Worm (Caenorhabditis elegans): ENCODE results near the gene R01H2.8.

Gene R01H2.8

ce11 chrIII:7103940-7104440, 35.1 kb downstream of the R01H2.8 start, which contains the start of gene cpg-2:
Gene cpg-2 (minus strand): TSS chrIII:7103990.
- TF ChIP-seq F16B12.6 (tag; optimal IDR thresholded peaks at IDR 0.05), result no peak
- no peak for TF ChIP-seq irx-1 (tag; optimal IDR thresholded peaks at IDR 0.05)
- no peak for TF ChIP-seq snpc-4 (tag; optimal IDR thresholded peaks at IDR 0.05)

ce11 chrIII:7106854-7107253, 38.0 kb downstream of the R01H2.8 start:
- TF ChIP-seq nhr-12 (tag; optimal IDR thresholded peaks at IDR 0.05) (no peak), nhr-237 (tag; optimal IDR thresholded peaks at IDR 0.05) (no peak), elt-2 (tag; optimal IDR thresholded peaks at IDR 0.05) (peak; percentile 48)

ce11 chrIII:7107965-7108364, 39.1 kb downstream of the R01H2.8 start, which contains the start of gene odd-1:
Gene odd-1 (plus strand): TSS chrIII:7108313.
- TF ChIP-seq dsc-1 (tag; optimal IDR thresholded peaks at IDR 0.05), result no peak
- TF ChIP-seq elt-2 (tag; optimal IDR thresholded peaks at IDR 0.05), result peak; percentile 7
- no peak for TF ChIP-seq rnt-1 (tag; optimal IDR thresholded peaks at IDR 0.05)
- no peak for TF ChIP-seq unc-130 (tag; optimal IDR thresholded peaks at IDR 0.05)
- no peak for TF ChIP-seq ceh-63 (GFP tag; optimal IDR thresholded peaks at IDR 0.05)
- no peak for TF ChIP-seq zag-1 (tag; optimal IDR thresholded peaks at IDR 0.05)

ce11 chrIII:7111793-7112192, 42.9 kb downstream of the R01H2.8 start, which contains the start of gene B0280.7:
Gene B0280.7 (minus strand): TSS chrIII:7111893.
- TF ChIP-seq ces-1 (GFP tag; optimal IDR thresholded peaks at IDR 0.05) (no peak), tbx-2 (tag; optimal IDR thresholded peaks at IDR 0.05) (no peak), unc-98 (GFP tag; IDR thresholded peaks at IDR 0.05) (no peak), unc-62 (GFP tag; optimal IDR thresholded peaks at IDR 0.05) (no peak), nhr-20 (tag; optimal IDR thresholded peaks at IDR 0.05) (no peak), ceh-8 (GFP tag; optimal IDR thresholded peaks at IDR 0.05) (no peak), C04F5.9 (tag; optimal IDR thresholded peaks at IDR 0.05) (no peak), rnt-1 (tag; optimal IDR thresholded peaks at IDR 0.05) (no peak), C16A3.4 (tag; optimal IDR thresholded peaks at IDR 0.05) (no peak), vab-15 (tag; optimal IDR thresholded peaks at IDR 0.05) (no peak), fkh-8 (tag; optimal IDR thresholded peaks at IDR 0.05) (no peak), efl-3 (GFP tag; optimal IDR thresholded peaks at IDR 0.05) (no peak), swsn-7 (tag; optimal IDR thresholded peaks at IDR 0.05) (no peak), xbp-1 (tag; optimal IDR thresholded peaks at IDR 0.05) (no peak), lin-15B (tag; optimal IDR thresholded peaks at IDR 0.05) (no peak), lin-13 (GFP tag; optimal IDR thresholded peaks at IDR 0.05) (no peak), grh-1 (GFP tag; IDR thresholded peaks at IDR 0.05) (no peak), lir-3 (tag; optimal IDR thresholded peaks at IDR 0.05; ENCODE audit: poor library complexity) (no peak), nhr-84 (tag; optimal IDR thresholded peaks at IDR 0.05) (no peak)

ce11 chrIII:7112285-7112684, 43.4 kb downstream of the R01H2.8 start:
- no peak for TF ChIP-seq mdl-1 (tag; optimal IDR thresholded peaks at IDR 0.05)
- no peak for TF ChIP-seq efl-1 (optimal IDR thresholded peaks at IDR 0.05)
- TF ChIP-seq efl-1 (GFP tag; optimal IDR thresholded peaks at IDR 0.05 in 1 of 2), result no peak
- TF ChIP-seq nhr-11 (tag; optimal IDR thresholded peaks at IDR 0.05), result no peak

ce11 chrIII:7114952-7115488, 46.2 kb downstream of the R01H2.8 start, which contains the start of gene nhr-10:
Gene nhr-10 (minus strand): TSS chrIII:7115438.
- TF ChIP-seq nhr-19 (GFP tag; conservative IDR thresholded peaks at IDR 0.05) (no peak), nhr-12 (tag; optimal IDR thresholded peaks at IDR 0.05) (no peak), nhr-90 (tag; optimal IDR thresholded peaks at IDR 0.05; ENCODE audit: poor library complexity) (no peak), swsn-7 (tag; optimal IDR thresholded peaks at IDR 0.05) (peak; percentile 41), pax-3 (tag; optimal IDR thresholded peaks at IDR 0.05) (no peak), fkh-8 (tag; optimal IDR thresholded peaks at IDR 0.05) (peak; percentile 71), nhr-77 (tag; optimal IDR thresholded peaks at IDR 0.05) (no peak), C16A3.4 (tag; optimal IDR thresholded peaks at IDR 0.05) (no peak), nhr-11 (tag; optimal IDR thresholded peaks at IDR 0.05) (peak; percentile 48), unc-62 (GFP tag; optimal IDR thresholded peaks at IDR 0.05) (no peak), mep-1 (tag; optimal IDR thresholded peaks at IDR 0.05) (no peak), jun-1 (tag; optimal IDR thresholded peaks at IDR 0.05) (no peak), lsy-2 (tag; optimal IDR thresholded peaks at IDR 0.05) (peak in 1 of 2 experiments; percentile 46), isw-1 (GFP tag; IDR thresholded peaks at IDR 0.05) (no peak), nhr-84 (tag; optimal IDR thresholded peaks at IDR 0.05) (no peak), ceh-88 (GFP tag; IDR thresholded peaks at IDR 0.05) (no peak), irx-1 (tag; optimal IDR thresholded peaks at IDR 0.05) (no peak), tlp-1 (tag; optimal IDR thresholded peaks at IDR 0.05) (no peak), aha-1 (tag; optimal IDR thresholded peaks at IDR 0.05) (no peak)
